Worm (Caenorhabditis elegans): Measurements from ENCODE around the gene F18H3.4.
A peak's percentile ranks its signal among the peaks of the same experiment; 100 is the strongest.

F18H3.4 gene

ce11 chrX:13511796-13512195, 17.1 kb upstream of the F18H3.4 start (continued):
- peak; percentile 7 for TF ChIP-seq sdz-12 (GFP tag; optimal IDR thresholded peaks at IDR 0.05)
- TF ChIP-seq ZK337.2 (GFP tag; IDR thresholded peaks at IDR 0.05), result 0 out of 2 replicates have a peak, but pooled peaks have one; percentile 64
- TF ChIP-seq F49E8.2 (tag; optimal IDR thresholded peaks at IDR 0.05; ENCODE audit: borderline replicate concordance), result peak; percentile 49
- TF ChIP-seq hlh-11 (tag; optimal IDR thresholded peaks at IDR 0.05), result peak; percentile 55
- TF ChIP-seq madf-5 (GFP tag; IDR thresholded peaks at IDR 0.05), result peak; percentile 73 to 91; a peak in 3 of 4 replicates
- no peak for TF ChIP-seq php-3 (GFP tag; IDR thresholded peaks at IDR 0.05)
- no peak for TF ChIP-seq Y5F2A.4 (GFP tag; optimal IDR thresholded peaks at IDR 0.05)
- TF ChIP-seq lin-39 (tag; optimal IDR thresholded peaks at IDR 0.05), result no peak
- peak; percentile 26 for TF ChIP-seq F37D6.2 (tag; optimal IDR thresholded peaks at IDR 0.05)
- peak; percentile 80 for TF ChIP-seq nhr-111 (GFP tag; optimal IDR thresholded peaks at IDR 0.05)
- TF ChIP-seq ces-1 (GFP tag; optimal IDR thresholded peaks at IDR 0.05), result no peak
- no peak for TF ChIP-seq unc-62 (GFP tag; optimal IDR thresholded peaks at IDR 0.05 in 1 of 2)
- TF ChIP-seq unc-62 (tag; optimal IDR thresholded peaks at IDR 0.05), result no peak
- no peak for TF ChIP-seq ama-1 (optimal IDR thresholded peaks at IDR 0.05)
- peak; percentile 83 for TF ChIP-seq T26A8.4 (GFP tag; IDR thresholded peaks at IDR 0.05)
- peak; percentile 21 for TF ChIP-seq dve-1 (tag; optimal IDR thresholded peaks at IDR 0.05; ENCODE audit: insufficient read depth)
- no peak for TF ChIP-seq attf-4 (tag; optimal IDR thresholded peaks at IDR 0.05)
- peak; percentile 83 for TF ChIP-seq lin-1 (GFP tag; IDR thresholded peaks at IDR 0.05)
- TF ChIP-seq snpc-1.2 (GFP tag; IDR thresholded peaks at IDR 0.05), result peak; percentile 91
- TF ChIP-seq hif-1 (tag; optimal IDR thresholded peaks at IDR 0.05), result peak in 1 of 2 experiments; percentile 51
- no peak for TF ChIP-seq ceh-82 (tag; optimal IDR thresholded peaks at IDR 0.05)
- peak; percentile 69; the same call in 1 of the 2 replicates for TF ChIP-seq tra-1 (GFP tag; IDR thresholded peaks at IDR 0.05)
- no peak for TF ChIP-seq nhr-237 (tag; optimal IDR thresholded peaks at IDR 0.05)
- no peak for TF ChIP-seq skn-1 (tag; optimal IDR thresholded peaks at IDR 0.05)
- TF ChIP-seq ztf-7 (tag; optimal IDR thresholded peaks at IDR 0.05), result peak; percentile 36
- TF ChIP-seq lin-29 (GFP tag; IDR thresholded peaks at IDR 0.05), result peak; percentile 64; the same call in 1 of the 2 replicates
- peak; percentile 89; the same call in 1 of the 2 replicates for TF ChIP-seq pha-4 (GFP tag; IDR thresholded peaks at IDR 0.05)
- TF ChIP-seq pha-4 (tag; optimal IDR thresholded peaks at IDR 0.05), result no peak
- TF ChIP-seq saeg-2 (GFP tag; IDR thresholded peaks at IDR 0.05), result no peak
- peak; percentile 80 for TF ChIP-seq duxl-1 (tag; optimal IDR thresholded peaks at IDR 0.05; ENCODE audit: poor library complexity)
- TF ChIP-seq dmd-6 (GFP tag; IDR thresholded peaks at IDR 0.05), result peak; percentile 69
- peak; percentile 0 for TF ChIP-seq dpl-1 (GFP tag; optimal IDR thresholded peaks at IDR 0.05)
- TF ChIP-seq ceh-20 (GFP tag; IDR thresholded peaks at IDR 0.05), result peak; percentile 83
- peak in 1 of 2 experiments; percentile 63 for TF ChIP-seq lsy-2 (tag; optimal IDR thresholded peaks at IDR 0.05)
- TF ChIP-seq mxl-3 (GFP tag; optimal IDR thresholded peaks at IDR 0.05), result peak; percentile 47
- 0 out of 2 replicates have a peak, but pooled peaks have one; percentile 44 for TF ChIP-seq mxl-2 (GFP tag; conservative IDR thresholded peaks at IDR 0.05)
- no peak for TF ChIP-seq cey-2 (tag; optimal IDR thresholded peaks at IDR 0.05; ENCODE audit: borderline replicate concordance, insufficient read depth)

- no peak for TF ChIP-seq ztf-11 (tag; optimal IDR thresholded peaks at IDR 0.05)
- TF ChIP-seq lin-13 (GFP tag; optimal IDR thresholded peaks at IDR 0.05), result peak; percentile 76
- TF ChIP-seq F37D6.2 (tag; optimal IDR thresholded peaks at IDR 0.05), result peak; percentile 96
- peak in 1 of 2 experiments; percentile 27 for TF ChIP-seq ZK546.5 (tag; optimal IDR thresholded peaks at IDR 0.05)
- no peak for TF ChIP-seq daf-8 (GFP tag; IDR thresholded peaks at IDR 0.05)
- peak; percentile 75 for TF ChIP-seq nhr-6 (tag; optimal IDR thresholded peaks at IDR 0.05)
- no peak for TF ChIP-seq F44E2.7 (GFP tag; IDR thresholded peaks at IDR 0.05)
- peak; percentile 13 for TF ChIP-seq Y5F2A.4 (GFP tag; optimal IDR thresholded peaks at IDR 0.05)
- peak; percentile 66 for TF ChIP-seq php-3 (GFP tag; IDR thresholded peaks at IDR 0.05)
- peak; percentile 79 for TF ChIP-seq lin-29 (GFP tag; IDR thresholded peaks at IDR 0.05)
- TF ChIP-seq jun-1 (tag; optimal IDR thresholded peaks at IDR 0.05), result peak; percentile 90
- peak; percentile 83 for TF ChIP-seq dmd-6 (GFP tag; IDR thresholded peaks at IDR 0.05)
- no peak for TF ChIP-seq dmd-8 (GFP tag; IDR thresholded peaks at IDR 0.05)
- peak; percentile 63 for TF ChIP-seq mxl-3 (GFP tag; optimal IDR thresholded peaks at IDR 0.05)
- TF ChIP-seq pha-4 (GFP tag; IDR thresholded peaks at IDR 0.05), result peak; percentile 77; the same call in 1 of the 2 replicates
- peak; percentile 43 for TF ChIP-seq pha-4 (tag; optimal IDR thresholded peaks at IDR 0.05)
- no peak for TF ChIP-seq nhr-111 (GFP tag; optimal IDR thresholded peaks at IDR 0.05)
- TF ChIP-seq ctbp-1 (GFP tag; IDR thresholded peaks at IDR 0.05), result peak; percentile 77; the same call in 1 of the 2 replicates
- peak; percentile 92 for TF ChIP-seq nhr-42 (GFP tag; IDR thresholded peaks at IDR 0.05)
- peak; percentile 80 for TF ChIP-seq hlh-11 (tag; optimal IDR thresholded peaks at IDR 0.05)
- peak; percentile 81 for TF ChIP-seq hlh-30 (tag; optimal IDR thresholded peaks at IDR 0.05; ENCODE audit: insufficient read depth)
- TF ChIP-seq zip-11 (GFP tag; IDR thresholded peaks at IDR 0.05), result no peak
- no peak for TF ChIP-seq Y48G9A.11 (GFP tag; IDR thresholded peaks at IDR 0.05)
Measured at ce11 chrX:13514384-13514783, 14.5 kb upstream of the F18H3.4 start.
